Fruit fly (Drosophila melanogaster) whole organism, pupa: ENCODE data around the gene tipE.

Experiments used
- CG10348 ChIP-seq: fragments of 200-800 bp; sonication (Bioruptor generic); IDR thresholded peaks from 2 replicates; pipeline ENCODE4 v1.3.6; 2022; ENCODE audit warnings: missing biosample characterization, missing genetic modification characterization
- CG12605 ChIP-seq: fragments of 200-800 bp; sonication (Bioruptor generic); IDR thresholded peaks from 2 replicates; pipeline ENCODE4 v1.3.6; 2022; ENCODE audit warnings: missing biosample characterization, missing genetic modification characterization
- CG13204 ChIP-seq: fragments of 200-800 bp; sonication (Bioruptor generic); optimal IDR thresholded peaks from 2 replicates; lab custom pipeline; 2018; ENCODE audit warnings: missing biosample characterization, mild to moderate bottlenecking, missing genetic modification characterization, moderate library complexity
- CG14655 ChIP-seq: fragments of 200-800 bp; sonication (Bioruptor generic); optimal IDR thresholded peaks from 3 replicates; lab custom pipeline; 2017; ENCODE audit warnings: mild to moderate bottlenecking, missing biosample characterization, missing genetic modification reagents, missing genetic modification characterization
- CG15710 ChIP-seq: fragments of 200-800 bp; sonication (Bioruptor generic); optimal IDR thresholded peaks from 2 replicates; lab custom pipeline; 2018; ENCODE audit warnings: missing biosample characterization, mild to moderate bottlenecking, missing genetic modification characterization, moderate library complexity
- CG17806 ChIP-seq: fragments of 200-800 bp; sonication (Bioruptor generic); optimal IDR thresholded peaks from 2 replicates; lab custom pipeline; 2018; ENCODE audit warnings: missing biosample characterization, mild to moderate bottlenecking, missing genetic modification characterization, moderate library complexity
- CG32121 ChIP-seq: fragments of 200-800 bp; sonication (Bioruptor generic); IDR thresholded peaks from 2 replicates; pipeline ENCODE4 v1.3.6; 2022; ENCODE audit warnings: missing biosample characterization, missing genetic modification characterization
- CG34367 ChIP-seq: fragments of 200-800 bp; sonication (Bioruptor generic); optimal IDR thresholded peaks from 2 replicates; lab custom pipeline; 2018; ENCODE audit warnings: missing biosample characterization, mild to moderate bottlenecking, missing genetic modification characterization
- CG4496 ChIP-seq: fragments of 200-800 bp; sonication (Bioruptor generic); IDR thresholded peaks from 3 replicates; pipeline ENCODE4 v1.3.6; 2022; ENCODE audit warnings: missing biosample characterization, missing genetic modification characterization
- CG8159 ChIP-seq: fragments of 200-800 bp; sonication (Bioruptor generic); optimal IDR thresholded peaks from 3 replicates; lab custom pipeline; 2018; ENCODE audit warnings: missing biosample characterization, mild to moderate bottlenecking, missing genetic modification characterization, moderate library complexity
- CG8301 ChIP-seq: fragments of 200-800 bp; sonication (Bioruptor generic); optimal IDR thresholded peaks from 2 replicates; lab custom pipeline; 2018; ENCODE audit warnings: missing biosample characterization, mild to moderate bottlenecking, missing genetic modification characterization
- CG9948 ChIP-seq: fragments of 200-800 bp; sonication (Bioruptor generic); optimal IDR thresholded peaks from 2 replicates; lab custom pipeline; 2018; ENCODE audit warnings: missing biosample characterization, mild to moderate bottlenecking, missing genetic modification characterization, moderate library complexity
- D1 ChIP-seq: fragments of 200-800 bp; sonication (Bioruptor generic); optimal IDR thresholded peaks from 2 replicates; lab custom pipeline; 2018; ENCODE audit warnings: missing biosample characterization, mild to moderate bottlenecking, missing genetic modification characterization, moderate library complexity
- EcR ChIP-seq: fragments of 200-800 bp; sonication (Bioruptor generic); optimal IDR thresholded peaks from 3 replicates; lab custom pipeline; 2019; ENCODE audit warnings: missing biosample characterization, missing genetic modification characterization, mild to moderate bottlenecking, moderate library complexity, missing genetic modification reagents
- Ets98B ChIP-seq: fragments of 200-800 bp; sonication (Bioruptor generic); IDR thresholded peaks from 2 replicates; pipeline ENCODE4 v1.3.6; 2022; ENCODE audit warnings: missing biosample characterization, missing genetic modification characterization
- Pif1A ChIP-seq: fragments of 200-800 bp; sonication (Bioruptor generic); optimal IDR thresholded peaks from 3 replicates; lab custom pipeline; 2016; ENCODE audit warnings: missing biosample characterization, missing genetic modification characterization
- Pif1B ChIP-seq: fragments of 200-800 bp; sonication (Bioruptor generic); optimal IDR thresholded peaks from 3 replicates; lab custom pipeline; 2016; ENCODE audit warnings: missing biosample characterization, missing genetic modification characterization
- Snoo ChIP-seq: fragments of 200-800 bp; sonication (Bioruptor generic); optimal IDR thresholded peaks from 3 replicates; lab custom pipeline; 2017; ENCODE audit warnings: missing biosample characterization, mild to moderate bottlenecking, missing genetic modification characterization, inconsistent platforms
- fd96Ca ChIP-seq: fragments of 200-800 bp; sonication (Bioruptor generic); IDR thresholded peaks from 3 replicates; pipeline ENCODE4 v1.3.6; 2022; ENCODE audit warnings: missing biosample characterization, missing genetic modification characterization
- gl ChIP-seq: fragments of 200-800 bp; sonication (Bioruptor generic); optimal IDR thresholded peaks from 2 replicates; lab custom pipeline; 2018; ENCODE audit warnings: missing biosample characterization, mild to moderate bottlenecking, missing genetic modification characterization
- rn ChIP-seq: fragments of 200-800 bp; sonication (Bioruptor generic); IDR thresholded peaks from 2 replicates; pipeline ENCODE4 v1.3.6; 2022; ENCODE audit warnings: missing biosample characterization, missing genetic modification characterization

Gene tipE

DNA sequence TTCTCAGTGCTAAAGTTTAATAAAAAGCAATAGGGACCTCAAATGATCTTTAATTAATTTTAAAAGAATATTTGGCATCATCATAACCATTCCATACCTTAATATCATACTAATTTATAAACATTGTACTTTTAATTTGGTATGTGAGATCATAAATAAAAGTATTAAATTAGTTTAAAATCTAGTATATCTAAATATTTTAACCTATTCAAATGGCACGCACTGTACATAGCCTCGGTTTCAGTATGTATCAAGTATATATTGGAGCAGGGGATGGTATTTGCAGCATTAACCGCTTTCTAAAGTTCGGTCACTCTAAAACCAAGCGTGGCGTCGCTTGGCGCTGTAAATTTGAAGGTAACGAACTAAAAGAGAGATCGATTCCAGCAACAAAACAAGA lies 54.1 kb downstream of the tipE start, which contains the start of gene pav:
TSS of gene pav (plus strand) at position 307 of the 400 bp plus-strand sequence.
- TF ChIP-seq gl: no peak
- no peak for TF ChIP-seq Snoo (tag; lab: Kevin White, UChicago)
- TF ChIP-seq Pif1B (GFP tag; lab: Kevin White, UChicago): no peak
- TF ChIP-seq fd96Ca (GFP tag; lab: Robert Waterston, UW): no peak
- peak; percentile 55; the same call in 1 of the 2 replicates for TF ChIP-seq CG32121 (GFP tag; lab: Robert Waterston, UW)
- no peak for TF ChIP-seq CG8301
- TF ChIP-seq Ets98B: peak; percentile 37; the same call in 1 of the 2 replicates
- no peak for TF ChIP-seq CG9948 (tag; lab: Kevin White, UChicago)
- no peak for TF ChIP-seq CG8159 (tag; lab: Kevin White, UChicago)
- TF ChIP-seq CG10348 (GFP tag; lab: Robert Waterston, UW): no peak
- TF ChIP-seq CG13204 (GFP tag; lab: Kevin White, UChicago): no peak
- TF ChIP-seq CG17806 (tag; lab: Kevin White, UChicago): peak; percentile 18
- no peak for TF ChIP-seq CG34367 (tag; lab: Kevin White, UChicago)
- TF ChIP-seq CG4496 (GFP tag; lab: Robert Waterston, UW): peak; percentile 55; the same call in 1 of the 3 replicates
- TF ChIP-seq Pif1A (GFP tag; lab: Kevin White, UChicago): no peak
- peak; percentile 41 for TF ChIP-seq CG12605 (GFP tag; lab: Robert Waterston, UW)
- TF ChIP-seq CG15710 (tag; lab: Kevin White, UChicago): peak; percentile 41
- no peak for TF ChIP-seq rn (GFP tag; lab: Robert Waterston, UW)
- no peak for TF ChIP-seq D1
- no peak for TF ChIP-seq CG14655 (GFP tag; lab: Kevin White, UChicago)
- TF ChIP-seq EcR (GFP tag; lab: Kevin White, UChicago): no peak
